Fruit fly (Drosophila melanogaster): ENCODE results near the gene Amt.
A peak's percentile ranks its signal among the peaks of the same experiment; 100 is the strongest.

Gene Amt

DNA sequence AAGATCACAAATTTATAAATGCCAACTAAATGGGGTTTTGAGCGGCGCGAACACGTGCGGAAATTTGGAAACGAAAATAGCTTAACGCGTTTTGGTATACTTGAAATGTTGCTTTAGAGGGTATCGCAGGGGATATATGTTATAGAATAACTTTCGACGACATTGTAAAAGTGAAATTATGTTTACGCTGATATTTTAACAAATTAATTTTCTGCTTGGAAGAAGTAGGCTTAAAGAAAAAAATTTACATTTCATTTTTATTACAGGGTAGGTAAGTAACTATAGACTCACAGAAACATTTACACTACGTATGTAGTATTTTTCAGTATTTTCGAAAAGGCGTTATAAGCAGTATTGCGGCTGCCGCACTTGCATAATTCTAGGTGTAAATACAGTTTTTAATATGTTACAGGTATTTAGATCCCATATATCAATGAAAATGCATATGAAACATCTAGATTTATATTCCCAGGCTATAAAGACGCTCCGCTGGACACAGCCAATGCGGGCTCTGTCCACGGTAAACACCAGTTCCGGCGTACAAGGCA is 19.5 kb downstream of the Amt start, which contains the start of the genes Art3 and mRpS10:
Gene Art3 (minus strand): TSS at position 80 of the 548 bp plus-strand sequence.
Gene mRpS10 (plus strand): TSS at position 337 of the 548 bp plus-strand sequence.
- peak; percentile 99 for TF ChIP-seq CG14711 (tag; optimal IDR thresholded peaks at IDR 0.05)
- TF ChIP-seq CG1620 (GFP tag; optimal IDR thresholded peaks at IDR 0.05): peak; percentile 99
- TF ChIP-seq cnc (optimal IDR thresholded peaks at IDR 0.05): no peak
- TF ChIP-seq ovo (GFP tag; optimal IDR thresholded peaks at IDR 0.05): peak; percentile 98
- peak; percentile 100 for TF ChIP-seq CG5204 (GFP tag; optimal IDR thresholded peaks at IDR 0.05)
- peak; percentile 100 for TF ChIP-seq bab1 (GFP tag; optimal IDR thresholded peaks at IDR 0.05)
- TF ChIP-seq CG11617 (GFP tag; optimal IDR thresholded peaks at IDR 0.05): peak; percentile 99
- peak; percentile 100 for TF ChIP-seq toe (GFP tag; optimal IDR thresholded peaks at IDR 0.05)
- peak; percentile 100 for TF ChIP-seq CG7101 (tag; optimal IDR thresholded peaks at IDR 0.05)
- peak; percentile 96 for TF ChIP-seq pad (GFP tag; optimal IDR thresholded peaks at IDR 0.05)
- no peak for TF ChIP-seq kay (GFP tag; ENCODE audit: borderline replicate concordance)
- TF ChIP-seq cic (GFP tag; optimal IDR thresholded peaks at IDR 0.05): peak; percentile 89
- TF ChIP-seq CG7045 (GFP tag; optimal IDR thresholded peaks at IDR 0.05): peak; percentile 100
- peak; percentile 99 for TF ChIP-seq Clk (GFP tag; optimal IDR thresholded peaks at IDR 0.05)
- TF ChIP-seq tj (GFP tag; optimal IDR thresholded peaks at IDR 0.05): peak; percentile 94
- TF ChIP-seq Mnt (GFP tag; optimal IDR thresholded peaks at IDR 0.05): peak; percentile 99
- peak; percentile 100 for TF ChIP-seq CG33017 (tag; optimal IDR thresholded peaks at IDR 0.05)
- TF ChIP-seq CG12768 (GFP tag; optimal IDR thresholded peaks at IDR 0.05): peak; percentile 100
- no peak for TF ChIP-seq Hr96 (GFP tag; optimal IDR thresholded peaks at IDR 0.05)
- TF ChIP-seq Crg-1 (GFP tag; optimal IDR thresholded peaks at IDR 0.05): peak; percentile 99

DNA sequence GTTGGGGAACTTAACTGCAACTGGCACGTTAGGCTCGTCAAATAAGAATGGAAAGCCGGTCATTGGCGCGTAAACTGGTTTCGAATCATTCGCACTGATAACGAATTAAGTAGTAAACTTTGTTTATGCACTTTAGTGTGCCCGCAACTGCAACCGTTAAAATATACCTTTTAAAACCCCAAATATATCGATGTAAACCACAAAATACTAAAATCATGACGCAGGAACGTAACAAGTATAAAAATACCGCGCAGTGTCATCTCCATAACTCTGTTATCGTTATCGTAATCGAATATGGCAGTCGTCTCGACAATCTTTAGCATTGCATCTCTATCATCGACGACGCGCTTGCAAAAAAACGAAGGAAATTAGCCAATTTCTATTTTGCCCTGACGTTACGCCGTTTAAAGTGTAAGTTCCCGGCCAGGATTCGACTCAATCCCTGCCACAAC is 23.6 kb downstream of the Amt start, which contains the start of the genes CG31344 and Caf1-55:
Gene CG31344 (minus strand): TSS at position 51 of the 452 bp plus-strand sequence.
Gene Caf1-55 (plus strand): TSS at position 298 of the 452 bp plus-strand sequence.
- TF ChIP-seq CG33017 (tag; optimal IDR thresholded peaks at IDR 0.05) (no peak), ovo (GFP tag; optimal IDR thresholded peaks at IDR 0.05) (no peak), CG1620 (GFP tag; optimal IDR thresholded peaks at IDR 0.05) (no peak), Mnt (GFP tag; optimal IDR thresholded peaks at IDR 0.05) (peak; percentile 75), bab1 (GFP tag; optimal IDR thresholded peaks at IDR 0.05) (peak; percentile 83), cic (GFP tag; optimal IDR thresholded peaks at IDR 0.05) (peak; percentile 35), kay (GFP tag; ENCODE audit: borderline replicate concordance) (no peak), CG14711 (tag; optimal IDR thresholded peaks at IDR 0.05) (peak; percentile 29), CG11617 (GFP tag; optimal IDR thresholded peaks at IDR 0.05) (peak; percentile 6)

DNA sequence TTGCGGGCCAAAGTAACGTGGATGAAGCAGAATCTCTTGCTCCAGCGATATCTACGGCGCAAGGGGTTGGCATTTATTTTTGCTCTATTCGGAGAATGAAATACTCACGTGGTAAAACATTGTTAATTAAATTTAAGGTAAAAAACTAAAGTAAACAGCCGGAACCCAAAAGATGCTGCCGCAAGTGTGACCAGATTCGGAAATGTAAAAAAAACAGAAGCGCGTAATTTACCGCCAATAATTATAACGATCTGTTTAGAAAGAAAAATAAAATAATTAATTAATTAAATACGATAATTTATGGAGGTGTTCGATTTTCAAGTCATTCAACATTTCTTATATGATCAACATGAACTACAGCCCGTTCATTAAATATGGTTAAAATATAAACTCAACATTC is 26.0 kb downstream of the Amt start, which contains the start of gene Polr2G:
Gene Polr2G (minus strand): TSS at position 208 of the 400 bp plus-strand sequence.
- no peak for TF ChIP-seq Mnt (GFP tag; optimal IDR thresholded peaks at IDR 0.05)
- no peak for TF ChIP-seq tj (GFP tag; optimal IDR thresholded peaks at IDR 0.05)
- peak; percentile 30 for TF ChIP-seq bab1 (GFP tag; optimal IDR thresholded peaks at IDR 0.05)

DNA sequence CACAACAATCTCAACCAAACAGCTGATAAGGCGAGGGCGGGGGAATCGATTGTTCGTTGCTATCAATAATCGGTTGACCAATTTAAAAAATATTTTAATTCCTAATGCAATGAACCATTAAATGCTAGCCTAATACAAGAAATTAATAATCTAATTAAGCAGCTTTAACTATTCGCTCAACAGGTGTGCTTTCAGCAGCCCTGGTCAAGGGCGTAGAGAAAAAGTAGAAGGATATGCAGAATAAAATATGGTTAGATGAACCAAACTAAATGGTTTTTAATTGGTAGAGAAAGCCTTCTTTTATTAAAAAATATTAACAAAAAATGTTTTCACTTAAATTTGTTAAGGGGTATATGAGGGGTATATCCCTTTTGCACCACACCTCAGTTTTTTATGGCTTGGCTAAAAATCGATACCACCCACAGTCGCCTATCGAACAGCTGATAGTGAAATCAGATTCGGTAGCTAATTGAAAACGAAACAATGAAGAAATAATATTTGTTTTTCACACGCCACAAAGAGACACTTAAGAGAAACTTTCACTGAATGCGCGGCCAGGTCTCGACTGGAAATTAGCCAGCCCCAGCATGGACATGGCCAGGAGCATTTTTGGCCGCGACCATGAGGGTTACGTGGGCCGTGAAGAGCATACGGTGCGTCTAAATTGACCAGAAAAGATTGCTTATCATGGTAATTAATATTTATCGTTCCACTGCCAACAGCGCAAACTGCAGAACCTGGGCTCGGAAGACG is 29.9 kb downstream of the Amt start, which contains the start of the genes SIDL and CG12241:
Gene SIDL (minus strand): TSS at position 51 of the 753 bp plus-strand sequence.
Gene CG12241 (plus strand): TSS at position 433 of the 753 bp plus-strand sequence.
- peak; percentile 93 for TF ChIP-seq CG7045 (GFP tag; optimal IDR thresholded peaks at IDR 0.05)
- peak; percentile 74 for TF ChIP-seq bab1 (GFP tag; optimal IDR thresholded peaks at IDR 0.05)
- peak; percentile 82 for TF ChIP-seq Mnt (GFP tag; optimal IDR thresholded peaks at IDR 0.05)
- no peak for TF ChIP-seq ovo (GFP tag; optimal IDR thresholded peaks at IDR 0.05)
- peak; percentile 89 for TF ChIP-seq CG7101 (tag; optimal IDR thresholded peaks at IDR 0.05)
- TF ChIP-seq pad (GFP tag; optimal IDR thresholded peaks at IDR 0.05): peak; percentile 83
- peak; percentile 87 for TF ChIP-seq Clk (GFP tag; optimal IDR thresholded peaks at IDR 0.05)
- peak; percentile 87 for TF ChIP-seq CG11617 (GFP tag; optimal IDR thresholded peaks at IDR 0.05)
- TF ChIP-seq CG5204 (GFP tag; optimal IDR thresholded peaks at IDR 0.05): no peak
- peak; percentile 89 for TF ChIP-seq CG33017 (tag; optimal IDR thresholded peaks at IDR 0.05)
- peak; percentile 95 for TF ChIP-seq toe (GFP tag; optimal IDR thresholded peaks at IDR 0.05)
- no peak for TF ChIP-seq kay (GFP tag; ENCODE audit: borderline replicate concordance)
- no peak for TF ChIP-seq Hr96 (GFP tag; optimal IDR thresholded peaks at IDR 0.05)
- TF ChIP-seq CG14711 (tag; optimal IDR thresholded peaks at IDR 0.05): peak; percentile 91
- peak; percentile 48 for TF ChIP-seq cic (GFP tag; optimal IDR thresholded peaks at IDR 0.05)
- peak; percentile 54 for TF ChIP-seq tj (GFP tag; optimal IDR thresholded peaks at IDR 0.05)
- peak; percentile 53 for TF ChIP-seq Crg-1 (GFP tag; optimal IDR thresholded peaks at IDR 0.05)
- peak; percentile 83 for TF ChIP-seq CG1620 (GFP tag; optimal IDR thresholded peaks at IDR 0.05)
- no peak for TF ChIP-seq cnc (optimal IDR thresholded peaks at IDR 0.05)
- TF ChIP-seq CG12768 (GFP tag; optimal IDR thresholded peaks at IDR 0.05): peak; percentile 96

DNA sequence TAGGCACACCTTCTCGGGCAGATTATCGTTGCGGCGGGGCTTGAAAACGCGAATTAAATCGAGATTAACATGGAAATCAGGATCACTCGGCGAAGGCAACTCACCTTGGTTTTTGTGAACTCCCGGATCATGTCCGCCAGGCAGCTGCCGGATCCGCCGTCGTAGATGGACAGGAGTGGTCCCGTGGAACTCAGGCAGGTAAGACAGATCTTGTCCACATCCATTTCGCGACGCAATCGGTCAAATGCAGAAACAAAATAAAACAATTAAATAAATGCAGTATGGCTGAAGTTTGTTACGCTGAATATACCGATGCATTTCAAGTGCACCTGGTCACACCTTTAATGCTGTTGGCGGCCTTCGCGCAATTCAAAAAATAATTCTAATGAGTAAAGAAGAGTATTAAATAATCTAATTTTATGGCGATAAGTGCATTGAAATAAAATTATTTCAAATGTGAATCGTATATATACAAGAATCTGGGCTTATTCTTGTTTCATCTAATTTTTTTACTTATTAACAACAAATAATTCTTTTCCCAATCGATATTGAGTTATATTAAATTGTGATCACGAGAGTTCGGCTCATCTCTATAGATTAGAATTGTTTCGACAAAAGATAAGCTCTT is 35.5 kb downstream of the Amt start, which contains the start of the genes CG6654 and CG4210:
Gene CG6654 (minus strand): TSS at position 297 of the 628 bp plus-strand sequence.
Gene CG4210 (plus strand): TSS at position 613 of the 628 bp plus-strand sequence.
- TF ChIP-seq kay (GFP tag; ENCODE audit: borderline replicate concordance): no peak
- no peak for TF ChIP-seq Crg-1 (GFP tag; optimal IDR thresholded peaks at IDR 0.05)
- peak; percentile 9 for TF ChIP-seq CG7101 (tag; optimal IDR thresholded peaks at IDR 0.05)
- TF ChIP-seq Clk (GFP tag; optimal IDR thresholded peaks at IDR 0.05): no peak
- no peak for TF ChIP-seq ovo (GFP tag; optimal IDR thresholded peaks at IDR 0.05)
- peak; percentile 9 for TF ChIP-seq bab1 (GFP tag; optimal IDR thresholded peaks at IDR 0.05)
- TF ChIP-seq CG14711 (tag; optimal IDR thresholded peaks at IDR 0.05): peak; percentile 28
- peak; percentile 15 for TF ChIP-seq pad (GFP tag; optimal IDR thresholded peaks at IDR 0.05)
- TF ChIP-seq toe (GFP tag; optimal IDR thresholded peaks at IDR 0.05): peak; percentile 5
- peak; percentile 29 for TF ChIP-seq CG11617 (GFP tag; optimal IDR thresholded peaks at IDR 0.05)
- TF ChIP-seq tj (GFP tag; optimal IDR thresholded peaks at IDR 0.05): no peak
- TF ChIP-seq CG33017 (tag; optimal IDR thresholded peaks at IDR 0.05): no peak
